Fruit fly (Drosophila melanogaster): ENCODE results near the gene Gabat.

Gene Gabat

DNA sequence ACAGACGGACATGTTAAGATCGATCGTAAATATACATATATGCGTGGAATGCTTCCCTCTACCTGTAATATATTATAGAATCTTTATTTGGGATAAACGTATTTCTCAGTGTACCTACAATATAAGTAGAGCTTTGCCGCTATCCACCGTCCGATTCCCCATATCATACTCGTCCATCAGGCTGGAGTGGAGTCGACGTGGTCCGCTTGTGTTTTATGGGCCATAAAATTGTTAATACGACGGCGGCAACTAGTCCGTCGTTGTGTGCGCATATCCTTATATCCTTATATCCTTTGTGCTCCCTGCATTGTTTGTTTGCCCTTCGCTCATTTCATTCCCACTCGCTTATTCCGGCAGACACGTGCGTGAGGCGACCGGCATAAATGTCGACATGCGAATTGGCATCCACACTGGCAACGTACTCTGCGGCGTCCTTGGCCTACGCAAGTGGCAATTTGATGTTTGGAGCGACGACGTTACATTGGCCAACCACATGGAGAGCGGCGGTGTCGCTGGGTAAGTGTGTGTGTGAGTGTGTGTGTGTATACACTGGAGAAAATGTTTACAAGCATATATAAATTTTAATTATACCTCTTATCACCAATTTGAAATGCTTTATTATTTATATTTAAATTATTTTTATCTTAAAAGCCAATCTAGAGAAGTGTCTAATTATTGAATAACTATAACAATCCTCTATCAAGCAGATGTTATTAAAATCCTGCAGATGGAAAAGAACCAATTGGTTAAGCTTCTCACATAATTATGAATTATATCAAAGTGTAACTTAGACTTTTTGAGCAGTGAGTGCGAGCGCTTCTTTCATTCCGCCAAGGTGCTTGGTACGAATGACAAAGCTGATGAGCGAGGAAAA is 31.5 kb downstream of the Gabat start (continued):
- TF ChIP-seq Sry-β (GFP tag; optimal IDR thresholded peaks at IDR 0.05): no peak
- peak; percentile 52 for TF ChIP-seq sens (GFP tag)
- TF ChIP-seq BtbVII (GFP tag; optimal IDR thresholded peaks at IDR 0.05): peak; percentile 12
- TF ChIP-seq CG13894 (tag; optimal IDR thresholded peaks at IDR 0.05): peak; percentile 64
- TF ChIP-seq nmo (GFP tag; optimal IDR thresholded peaks at IDR 0.05): peak; percentile 21
- TF ChIP-seq dmrt11E (tag; optimal IDR thresholded peaks at IDR 0.05): no peak
- TF ChIP-seq CG9609 (GFP tag; optimal IDR thresholded peaks at IDR 0.05): no peak
- TF ChIP-seq Optix (GFP tag; IDR thresholded peaks at IDR 0.05): 0 out of 3 replicates have a peak, but pooled peaks have one; percentile 9
- TF ChIP-seq CG8944 (GFP tag; optimal IDR thresholded peaks at IDR 0.05): no peak
- TF ChIP-seq yki (optimal IDR thresholded peaks at IDR 0.05): no peak
- no peak for TF ChIP-seq CG30020 (tag; optimal IDR thresholded peaks at IDR 0.05)
- peak; percentile 16 for TF ChIP-seq CG2120 (GFP tag; optimal IDR thresholded peaks at IDR 0.05)
- no peak for TF ChIP-seq CG16863 (GFP tag; optimal IDR thresholded peaks at IDR 0.05)
- TF ChIP-seq Hr51 (GFP tag; optimal IDR thresholded peaks at IDR 0.05): peak in 1 of 2 experiments; percentile 59
- TF ChIP-seq CG13424 (tag; optimal IDR thresholded peaks at IDR 0.05): peak; percentile 31
- no peak for TF ChIP-seq Usf (GFP tag; optimal IDR thresholded peaks at IDR 0.05)

DNA sequence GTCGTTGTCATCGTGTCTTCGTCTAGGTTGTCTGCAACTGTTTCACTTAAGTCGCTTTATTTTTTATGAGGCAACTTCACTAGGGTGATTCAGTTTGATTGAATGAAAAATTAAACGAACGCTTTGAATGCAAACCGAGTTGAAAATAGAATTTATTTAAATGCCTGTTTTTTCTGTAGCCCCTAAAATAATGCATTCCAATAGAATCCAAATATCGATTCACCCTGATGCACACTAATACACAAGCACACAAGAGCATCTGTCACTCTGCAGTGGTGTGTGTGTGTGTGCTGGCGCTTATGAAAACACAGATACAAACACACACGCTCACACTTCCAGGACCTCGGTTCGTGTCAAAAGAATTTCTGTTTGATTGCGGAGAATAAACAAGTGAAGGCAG is 38.7 kb downstream of the Gabat start:
- peak; percentile 73 for TF ChIP-seq CG18599 (GFP tag; optimal IDR thresholded peaks at IDR 0.05)
- peak; percentile 3 for TF ChIP-seq CG17568 (GFP tag; optimal IDR thresholded peaks at IDR 0.05)
- peak; percentile 44 for TF ChIP-seq unpg (GFP tag; optimal IDR thresholded peaks at IDR 0.05)
- TF ChIP-seq sug (tag; optimal IDR thresholded peaks at IDR 0.05): peak; percentile 17
- TF ChIP-seq CG15269 (tag; optimal IDR thresholded peaks at IDR 0.05): peak; percentile 38
- TF ChIP-seq row (GFP tag; IDR thresholded peaks at IDR 0.05): peak; percentile 50
- peak; percentile 21 for TF ChIP-seq CG1603 (tag; optimal IDR thresholded peaks at IDR 0.05)
- no peak for TF ChIP-seq CG10267 (tag; optimal IDR thresholded peaks at IDR 0.05)
- TF ChIP-seq CG12769 (tag; optimal IDR thresholded peaks at IDR 0.05): peak; percentile 45
- no peak; the same call in 1 of the 2 replicates for TF ChIP-seq NFAT (GFP tag; IDR thresholded peaks at IDR 0.05)
- TF ChIP-seq Hr51 (GFP tag; optimal IDR thresholded peaks at IDR 0.05): peak in 1 of 2 experiments; percentile 52
- peak; percentile 43 for TF ChIP-seq CG2120 (GFP tag; optimal IDR thresholded peaks at IDR 0.05)
- TF ChIP-seq schlank (tag; optimal IDR thresholded peaks at IDR 0.05): peak; percentile 20
- TF ChIP-seq lab (GFP tag; optimal IDR thresholded peaks at IDR 0.05): peak; percentile 56
- TF ChIP-seq CG13775 (GFP tag; optimal IDR thresholded peaks at IDR 0.05): no peak
- peak; percentile 2 for TF ChIP-seq lilli (GFP tag; optimal IDR thresholded peaks at IDR 0.05)
- no peak for TF ChIP-seq Nf-YA (GFP tag; IDR thresholded peaks at IDR 0.05)
- TF ChIP-seq CrebB (tag; optimal IDR thresholded peaks at IDR 0.05): peak; percentile 22
- TF ChIP-seq pnt (GFP tag; optimal IDR thresholded peaks at IDR 0.05): no peak
- TF ChIP-seq CG10147 (GFP tag; optimal IDR thresholded peaks at IDR 0.05): no peak
- peak; percentile 68 for TF ChIP-seq Hmr (GFP tag; optimal IDR thresholded peaks at IDR 0.05)
- TF ChIP-seq Hand (GFP tag; optimal IDR thresholded peaks at IDR 0.05): peak; percentile 75
- peak; percentile 57 for TF ChIP-seq CG2678 (tag; optimal IDR thresholded peaks at IDR 0.05)
- TF ChIP-seq CG2875 (GFP tag; optimal IDR thresholded peaks at IDR 0.05): no peak
- no peak for TF ChIP-seq hkb (optimal IDR thresholded peaks at IDR 0.05)
- peak; percentile 27; the same call in 1 of the 2 replicates for TF ChIP-seq hkb (GFP tag; IDR thresholded peaks at IDR 0.05)
- TF ChIP-seq Fer1 (GFP tag; optimal IDR thresholded peaks at IDR 0.05): peak; percentile 49
- TF ChIP-seq Med (GFP tag): peak; percentile 84
- TF ChIP-seq sqz (GFP tag; optimal IDR thresholded peaks at IDR 0.05): no peak
- TF ChIP-seq Dek (tag; optimal IDR thresholded peaks at IDR 0.05): peak; percentile 20
- TF ChIP-seq br (optimal IDR thresholded peaks at IDR 0.05): no peak
- TF ChIP-seq odd (GFP tag; optimal IDR thresholded peaks at IDR 0.05): peak; percentile 5
- peak; percentile 53 for TF ChIP-seq CG7556 (GFP tag; optimal IDR thresholded peaks at IDR 0.05)
- TF ChIP-seq croc (GFP tag; conservative IDR thresholded peaks at IDR 0.05): no peak
